Worm (Caenorhabditis elegans) whole organism, L4 larva: ENCODE measurements around the gene irld-62.
A peak's percentile ranks its signal among the peaks of the same experiment; 100 is the strongest.
"Not testable (repeated sequence)": the region's sequence is repeated elsewhere in the genome, so short reads cannot be mapped to it uniquely, and the experiment has no call there.

Experiments used
- F26F4.8 ChIP-seq: fragments of 200-800 bp; sonication (Bioruptor generic); conservative IDR thresholded peaks from 2 replicates; pipeline ENCODE4 v1.3.6; 2022; ENCODE audit warnings: missing genetic modification characterization, missing compliant biosample characterization
- F37D6.2 ChIP-seq: sonication (generic microtip); optimal IDR thresholded peaks from 2 replicates; lab custom pipeline; 2016; ENCODE audit warnings: mild to moderate bottlenecking, missing genetic modification characterization, missing compliant biosample characterization
- F44E2.7 ChIP-seq: fragments of 200-800 bp; sonication (Bioruptor generic); IDR thresholded peaks from 2 replicates; pipeline ENCODE4 v2.1.2; 2022; ENCODE audit warnings: missing genetic modification characterization, missing compliant biosample characterization
- R02D3.7 ChIP-seq: fragments of 150-350 bp; sonication (generic microtip); optimal IDR thresholded peaks from 3 replicates; lab custom pipeline; 2014; ENCODE audit warnings: missing biosample characterization, missing genetic modification characterization
- T20F7.1 ChIP-seq: fragments of 200-800 bp; sonication (Bioruptor generic); optimal IDR thresholded peaks from 2 replicates; lab custom pipeline; 2018; ENCODE audit warnings: mild to moderate bottlenecking, missing genetic modification characterization, missing compliant biosample characterization
- Y5F2A.4 ChIP-seq: fragments of 200-800 bp; sonication (Bioruptor generic); optimal IDR thresholded peaks from 2 replicates; lab custom pipeline; 2018; ENCODE audit warnings: mild to moderate bottlenecking, missing genetic modification characterization, missing compliant biosample characterization
- ZK337.2 ChIP-seq: fragments of 200-800 bp; sonication (Bioruptor generic); IDR thresholded peaks from 2 replicates; pipeline ENCODE4 v1.3.6; 2022; ENCODE audit warnings: missing genetic modification reagents, missing genetic modification characterization, missing compliant biosample characterization
- ama-1 ChIP-seq: fragments of 150-350 bp; optimal IDR thresholded peaks from 2 replicates; lab custom pipeline; 2014; ENCODE audit warnings: inconsistent platforms, mixed read lengths
- attf-4 ChIP-seq: sonication (generic microtip); optimal IDR thresholded peaks from 3 replicates; lab custom pipeline; 2017; ENCODE audit warnings: missing biosample characterization, missing genetic modification characterization
- ceh-20 ChIP-seq: fragments of 200-800 bp; sonication (Bioruptor generic); IDR thresholded peaks from 2 replicates; pipeline ENCODE4 v1.3.6; 2022; ENCODE audit warnings: missing genetic modification reagents, missing genetic modification characterization, missing compliant biosample characterization
- ctbp-1 ChIP-seq: fragments of 200-800 bp; sonication (Bioruptor generic); IDR thresholded peaks from 2 replicates; pipeline ENCODE4 v1.3.6; 2022; ENCODE audit warnings: missing genetic modification reagents, missing genetic modification characterization, missing compliant biosample characterization
- daf-16 ChIP-seq, 3 experiments: sonication (generic microtip); optimal IDR thresholded peaks; 2 replicates each; lab custom pipeline; 2016 to 2017; ENCODE audit warnings: missing genetic modification characterization in 3 of 3, missing genetic modification reagents in 3 of 3, mild to moderate bottlenecking in 2 of 3, missing compliant biosample characterization in 2 of 3, missing biosample characterization in 1 of 3, moderate library complexity in 1 of 3
- daf-8 ChIP-seq: fragments of 200-800 bp; sonication (Bioruptor generic); IDR thresholded peaks from 2 replicates; pipeline ENCODE4 v1.3.6; 2022; ENCODE audit warnings: missing genetic modification characterization, missing compliant biosample characterization
- dmd-6 ChIP-seq: fragments of 200-800 bp; sonication (Bioruptor generic); IDR thresholded peaks from 2 replicates; pipeline ENCODE4 v1.3.6; 2022; ENCODE audit warnings: missing genetic modification reagents, missing genetic modification characterization, missing compliant biosample characterization
- dpl-1 ChIP-seq: fragments of 150-350 bp; optimal IDR thresholded peaks from 2 replicates; lab custom pipeline; 2014; ENCODE audit warnings: missing biosample characterization, missing genetic modification reagents, missing genetic modification characterization
- dve-1 ChIP-seq: sonication (generic microtip); optimal IDR thresholded peaks from 2 replicates; lab custom pipeline; 2017; ENCODE audit warnings: antibody characterized with exemption, mild to moderate bottlenecking, missing genetic modification characterization, missing compliant biosample characterization; ENCODE audit not compliant: insufficient read depth
- egl-43 ChIP-seq: fragments of 200-800 bp; sonication (Bioruptor generic); IDR thresholded peaks from 2 replicates; pipeline ENCODE4 v1.3.6; 2022; ENCODE audit warnings: missing genetic modification reagents, missing genetic modification characterization, missing compliant biosample characterization
- hif-1 ChIP-seq, 2 experiments: sonication (generic microtip); optimal IDR thresholded peaks; 2 replicates each; lab custom pipeline; 2016 to 2017; ENCODE audit warnings: missing compliant biosample characterization in 2 of 2, missing genetic modification characterization in 2 of 2, missing genetic modification reagents in 2 of 2, missing genotype in 2 of 2, mild to moderate bottlenecking in 1 of 2
- hlh-11 ChIP-seq: fragments of 200-800 bp; sonication (Bioruptor generic); optimal IDR thresholded peaks from 2 replicates; lab custom pipeline; 2018; ENCODE audit warnings: mild to moderate bottlenecking, missing genetic modification characterization, missing compliant biosample characterization
- hmg-1.1 ChIP-seq: fragments of 200-800 bp; sonication (Bioruptor generic); IDR thresholded peaks from 2 replicates; pipeline ENCODE4 v1.3.6; 2022; ENCODE audit warnings: missing genetic modification reagents, missing genetic modification characterization, missing compliant biosample characterization
- lin-15B ChIP-seq: fragments of 150-350 bp; sonication (generic microtip); optimal IDR thresholded peaks from 3 replicates; lab custom pipeline; 2014; ENCODE audit warnings: missing biosample characterization, missing genetic modification characterization
- lin-38 ChIP-seq: fragments of 200-800 bp; sonication (Bioruptor generic); IDR thresholded peaks from 2 replicates; pipeline ENCODE4 v1.3.6; 2022; ENCODE audit warnings: missing genetic modification reagents, missing genetic modification characterization, missing compliant biosample characterization
- lin-39 ChIP-seq: fragments of 150-350 bp; optimal IDR thresholded peaks from 2 replicates; lab custom pipeline; 2014; ENCODE audit warnings: missing biosample characterization, missing genetic modification reagents, missing genetic modification characterization
- lsy-2 ChIP-seq, 2 experiments: fragments of 150-350 bp in 1 of 2; sonication (generic microtip) in 1 of 2; optimal IDR thresholded peaks; 2 replicates each; lab custom pipeline; 2014 to 2017; ENCODE audit warnings: missing biosample characterization in 2 of 2, missing genetic modification characterization in 2 of 2
- mdl-1 ChIP-seq, 2 experiments: fragments of 150-350 bp in 1 of 2; sonication (generic microtip) in 1 of 2; optimal IDR thresholded peaks; 2 replicates each; lab custom pipeline; 2014 to 2017; ENCODE audit warnings: missing biosample characterization in 2 of 2, missing genetic modification characterization in 2 of 2
- mes-2 ChIP-seq: sonication (generic microtip); optimal IDR thresholded peaks from 2 replicates; lab custom pipeline; 2016; ENCODE audit warnings: missing genotype, mild to moderate bottlenecking, missing genetic modification characterization, missing compliant biosample characterization; ENCODE audit not compliant: poor library complexity, severe bottlenecking
- nhr-10 ChIP-seq: fragments of 150-350 bp; optimal IDR thresholded peaks from 2 replicates; lab custom pipeline; 2014; ENCODE audit warnings: missing biosample characterization, missing genetic modification characterization
- nhr-11 ChIP-seq: fragments of 150-350 bp; optimal IDR thresholded peaks from 2 replicates; lab custom pipeline; 2014; ENCODE audit warnings: missing biosample characterization, missing genetic modification characterization
- nhr-25 ChIP-seq: sonication (generic microtip); optimal IDR thresholded peaks from 2 replicates; lab custom pipeline; 2017; ENCODE audit warnings: missing genetic modification characterization, mild to moderate bottlenecking, missing compliant biosample characterization, antibody characterized with exemption, moderate library complexity, borderline replicate concordance; ENCODE audit not compliant: insufficient read depth
- nhr-28 ChIP-seq: fragments of 150-350 bp; optimal IDR thresholded peaks from 2 replicates; lab custom pipeline; 2014; ENCODE audit warnings: missing biosample characterization, missing genetic modification characterization
- nhr-41 ChIP-seq: fragments of 200-800 bp; sonication (Bioruptor generic); IDR thresholded peaks from 2 replicates; pipeline ENCODE4 v1.3.6; 2022; ENCODE audit warnings: missing genetic modification reagents, missing genetic modification characterization, missing compliant biosample characterization
- nhr-76 ChIP-seq: fragments of 150-350 bp; optimal IDR thresholded peaks from 2 replicates; lab custom pipeline; 2014; ENCODE audit warnings: missing biosample characterization, missing genetic modification characterization
- pha-4 ChIP-seq, 2 experiments: fragments of 150-350 bp in 1 of 2; fragments of 200-800 bp in 1 of 2; sonication (Bioruptor generic) in 1 of 2; IDR thresholded peaks in 1 of 2; optimal IDR thresholded peaks in 1 of 2; 2 replicates each; pipeline versions ENCODE4 v1.3.6 to Lab custom; 2014 to 2022; ENCODE audit warnings: missing genetic modification characterization in 2 of 2, missing genetic modification reagents in 2 of 2, missing biosample characterization in 1 of 2, missing compliant biosample characterization in 1 of 2
- php-3 ChIP-seq: fragments of 200-800 bp; sonication (Bioruptor generic); IDR thresholded peaks from 2 replicates; pipeline ENCODE4 v1.3.6; 2022; ENCODE audit warnings: missing genetic modification reagents, missing genetic modification characterization, missing compliant biosample characterization
- pqm-1 ChIP-seq: sonication (generic microtip); optimal IDR thresholded peaks from 2 replicates; lab custom pipeline; 2017; ENCODE audit warnings: missing biosample characterization, missing genetic modification characterization
- rbr-2 ChIP-seq: sonication (generic microtip); optimal IDR thresholded peaks from 2 replicates; lab custom pipeline; 2016; ENCODE audit warnings: missing genotype, missing genetic modification characterization, missing compliant biosample characterization
- set-16 ChIP-seq: fragments of 200-800 bp; sonication (Bioruptor generic); IDR thresholded peaks from 2 replicates; pipeline ENCODE4 v1.3.6; 2022; ENCODE audit warnings: missing genetic modification reagents, missing genetic modification characterization, missing compliant biosample characterization
- snpc-1.2 ChIP-seq: fragments of 200-800 bp; sonication (Bioruptor generic); IDR thresholded peaks from 2 replicates; pipeline ENCODE4 v1.3.6; 2022; ENCODE audit warnings: missing genetic modification reagents, missing genetic modification characterization, missing compliant biosample characterization
- snpc-4 ChIP-seq: fragments of 150-350 bp; optimal IDR thresholded peaks from 2 replicates; lab custom pipeline; 2014; ENCODE audit warnings: missing biosample characterization, missing genetic modification characterization
- spr-3 ChIP-seq: fragments of 200-800 bp; sonication (Bioruptor generic); optimal IDR thresholded peaks from 2 replicates; lab custom pipeline; 2018; ENCODE audit warnings: mild to moderate bottlenecking, missing genetic modification characterization, missing compliant biosample characterization
- unc-39 ChIP-seq: sonication (generic microtip); optimal IDR thresholded peaks from 2 replicates; lab custom pipeline; 2017; ENCODE audit warnings: missing biosample characterization, missing genetic modification characterization
- vab-7 ChIP-seq: fragments of 200-800 bp; sonication (Bioruptor generic); IDR thresholded peaks from 2 replicates; pipeline ENCODE4 v1.3.6; 2022; ENCODE audit warnings: missing genetic modification reagents, missing genetic modification characterization, missing compliant biosample characterization
- zfp-2 ChIP-seq: sonication (generic microtip); optimal IDR thresholded peaks from 2 replicates; lab custom pipeline; 2016; ENCODE audit warnings: mild to moderate bottlenecking, missing genetic modification characterization, missing compliant biosample characterization
- zip-2 ChIP-seq: fragments of 150-350 bp; optimal IDR thresholded peaks from 2 replicates; lab custom pipeline; 2014; ENCODE audit warnings: missing biosample characterization, missing genetic modification characterization
- ztf-7 ChIP-seq: fragments of 150-350 bp; optimal IDR thresholded peaks from 2 replicates; lab custom pipeline; 2014; ENCODE audit warnings: missing biosample characterization, missing genetic modification characterization

irld-62 gene

ce11 chrV:15321912-15322311, 11.0 kb downstream of the irld-62 start:
- TF ChIP-seq snpc-1.2 (GFP tag; lab: Robert Waterston, UW) (0 out of 2 replicates have a peak, but pooled peaks have one; percentile 12), set-16 (GFP tag; lab: Robert Waterston, UW) (peak; percentile 82), egl-43 (0 out of 2 replicates have a peak, but pooled peaks have one; percentile 21)

ce11 chrV:15322653-15323052, 11.8 kb downstream of the irld-62 start, which contains the start of gene nhr-247:
Gene nhr-247 (plus strand): TSS chrV:15322982.
- TF ChIP-seq dmd-6 (GFP tag; lab: Robert Waterston, UW) (peak; percentile 65), daf-16 (tag; optimal IDR thresholded peaks at IDR 0.05; lab: Kevin White, UChicago) (peak; percentile 24), nhr-28 (tag; lab: Kevin White, UChicago) (peak; percentile 71), pqm-1 (tag; lab: Kevin White, UChicago) (peak; percentile 15)
- not testable (repeated sequence) for TF ChIP-seq daf-16 (GFP tag; optimal IDR thresholded peaks at IDR 0.05; lab: Kevin White, UChicago)

ce11 chrV:15323417-15323816, 12.5 kb downstream of the irld-62 start:
- peak; percentile 59 for TF ChIP-seq dmd-6 (GFP tag; lab: Robert Waterston, UW)
- no peak for TF ChIP-seq mdl-1 (tag; optimal IDR thresholded peaks at IDR 0.05; lab: Kevin White, UChicago)
- TF ChIP-seq nhr-41 (GFP tag; lab: Robert Waterston, UW) = no peak
- TF ChIP-seq ama-1 = no peak
- TF ChIP-seq Y5F2A.4 (GFP tag; lab: Kevin White, UChicago) = no peak
- TF ChIP-seq dpl-1 (GFP tag; lab: Kevin White, UChicago) = no peak
- no peak for TF ChIP-seq nhr-10 (tag; lab: Kevin White, UChicago)
- TF ChIP-seq mes-2 = no peak
- TF ChIP-seq zip-2 = no peak
- TF ChIP-seq zfp-2 = no peak
- TF ChIP-seq pha-4 (GFP tag; IDR thresholded peaks at IDR 0.05; lab: Robert Waterston, UW) = no peak
- TF ChIP-seq pha-4 (tag; optimal IDR thresholded peaks at IDR 0.05; lab: Kevin White, UChicago) = no peak
- peak; percentile 27 for TF ChIP-seq hlh-11
- no peak for TF ChIP-seq spr-3 (GFP tag; lab: Kevin White, UChicago)
- peak; percentile 74 for TF ChIP-seq pqm-1 (tag; lab: Kevin White, UChicago)
- no peak for TF ChIP-seq F37D6.2 (tag; lab: Kevin White, UChicago)
- no peak for TF ChIP-seq php-3 (GFP tag; lab: Robert Waterston, UW)
- TF ChIP-seq set-16 (GFP tag; lab: Robert Waterston, UW) = no peak
- no peak for TF ChIP-seq ceh-20 (GFP tag; lab: Robert Waterston, UW)
- no peak for TF ChIP-seq nhr-25 (tag; lab: Kevin White, UChicago)
- TF ChIP-seq ztf-7 (tag; lab: Kevin White, UChicago) = no peak
- TF ChIP-seq rbr-2 (tag; lab: Kevin White, UChicago) = no peak
- TF ChIP-seq ctbp-1 (GFP tag; lab: Robert Waterston, UW) = no peak
- no peak for TF ChIP-seq hmg-1.1 (GFP tag; lab: Robert Waterston, UW)
- no peak for TF ChIP-seq lsy-2 (tag; optimal IDR thresholded peaks at IDR 0.05; lab: Kevin White, UChicago)
- TF ChIP-seq R02D3.7 (tag; lab: Kevin White, UChicago) = no peak
- TF ChIP-seq nhr-76 (tag; lab: Kevin White, UChicago) = no peak
- no peak for TF ChIP-seq daf-8
- no peak for TF ChIP-seq F26F4.8 (GFP tag; lab: Robert Waterston, UW)
- no peak for TF ChIP-seq lin-39 (tag; lab: Kevin White, UChicago)
- peak; percentile 23 for TF ChIP-seq dve-1
- no peak for TF ChIP-seq lin-38
- TF ChIP-seq attf-4 (tag; lab: Kevin White, UChicago) = no peak
- no peak for TF ChIP-seq hif-1 (tag; optimal IDR thresholded peaks at IDR 0.05; lab: Kevin White, UChicago)
- TF ChIP-seq ZK337.2 (GFP tag; lab: Robert Waterston, UW) = no peak
- no peak for TF ChIP-seq T20F7.1 (GFP tag; lab: Kevin White, UChicago)
- no peak for TF ChIP-seq lin-15B
- TF ChIP-seq nhr-28 (tag; lab: Kevin White, UChicago) = peak; percentile 73
- no peak for TF ChIP-seq snpc-4
- no peak for TF ChIP-seq daf-16 (GFP tag; optimal IDR thresholded peaks at IDR 0.05; lab: Kevin White, UChicago)
- peak; percentile 44 for TF ChIP-seq daf-16 (tag; optimal IDR thresholded peaks at IDR 0.05; lab: Kevin White, UChicago)
- no peak for TF ChIP-seq unc-39 (tag; lab: Kevin White, UChicago)
- no peak for TF ChIP-seq F44E2.7 (GFP tag; lab: Robert Waterston, UW)
- TF ChIP-seq vab-7 (GFP tag; lab: Robert Waterston, UW) = no peak
- no peak for TF ChIP-seq nhr-11
